Fruit fly (Drosophila melanogaster) whole organism, pupa: ENCODE measurements around the gene Zw10.

Experiments
- CG14655 ChIP-seq: fragments of 200-800 bp; sonication (Bioruptor generic); optimal IDR thresholded peaks from 3 replicates; lab custom pipeline; 2017; ENCODE audit warnings: mild to moderate bottlenecking, missing biosample characterization, missing genetic modification reagents, missing genetic modification characterization
- CG8301 ChIP-seq: fragments of 200-800 bp; sonication (Bioruptor generic); optimal IDR thresholded peaks from 2 replicates; lab custom pipeline; 2018; ENCODE audit warnings: missing biosample characterization, mild to moderate bottlenecking, missing genetic modification characterization
- Pif1B ChIP-seq: fragments of 200-800 bp; sonication (Bioruptor generic); optimal IDR thresholded peaks from 3 replicates; lab custom pipeline; 2016; ENCODE audit warnings: missing biosample characterization, missing genetic modification characterization

- TF ChIP-seq CG14655 (peak; percentile 98), CG8301 (tag; lab: Kevin White, UChicago) (peak; percentile 98), Pif1B (GFP tag; lab: Kevin White, UChicago) (peak; percentile 92)
These were observed 42.2 kb downstream of the Zw10 start for dm6 chrX:2646022-2646761.
